Worm (Caenorhabditis elegans) whole organism, mixed stage, embryonic: ENCODE results near the gene ZC250.5.

Experiments used
- M03D4.4 ChIP-seq: sonication (generic microtip); optimal IDR thresholded peaks from 2 replicates; lab custom pipeline; 2017; ENCODE audit warnings: mild to moderate bottlenecking, missing genetic modification characterization, missing compliant biosample characterization
- bed-3 ChIP-seq: fragments of 200-800 bp; sonication (Bioruptor generic); optimal IDR thresholded peaks from 3 replicates; lab custom pipeline; 2018; ENCODE audit warnings: mild to moderate bottlenecking, missing genetic modification characterization, moderate library complexity, missing compliant biosample characterization
- blmp-1 ChIP-seq: fragments of 150-350 bp; optimal IDR thresholded peaks from 2 replicates; lab custom pipeline; 2014; ENCODE audit warnings: missing biosample characterization, missing genetic modification characterization
- ceh-39 ChIP-seq: fragments of 150-350 bp; optimal IDR thresholded peaks from 2 replicates; lab custom pipeline; 2014; ENCODE audit warnings: missing biosample characterization, missing genetic modification characterization
- ceh-43 ChIP-seq: fragments of 200-800 bp; sonication (Bioruptor generic); optimal IDR thresholded peaks from 2 replicates; lab custom pipeline; 2018; ENCODE audit warnings: mild to moderate bottlenecking, missing genetic modification characterization, moderate library complexity, missing compliant biosample characterization
- ceh-83 ChIP-seq: fragments of 200-800 bp; sonication (Bioruptor generic); optimal IDR thresholded peaks from 2 replicates; lab custom pipeline; 2018; ENCODE audit warnings: mild to moderate bottlenecking, missing genetic modification characterization, missing compliant biosample characterization
- ces-1 ChIP-seq: fragments of 150-350 bp; optimal IDR thresholded peaks from 2 replicates; lab custom pipeline; 2014; ENCODE audit warnings: missing biosample characterization, missing genetic modification reagents, missing genetic modification characterization
- cnd-1 ChIP-seq: fragments of 200-800 bp; sonication (Bioruptor generic); optimal IDR thresholded peaks from 2 replicates; lab custom pipeline; 2018; ENCODE audit warnings: mild to moderate bottlenecking, missing genetic modification characterization, missing compliant biosample characterization
- drap-1 ChIP-seq: fragments of 200-800 bp; sonication (Bioruptor generic); optimal IDR thresholded peaks from 3 replicates; lab custom pipeline; 2018; ENCODE audit warnings: mild to moderate bottlenecking, missing genetic modification characterization, missing compliant biosample characterization
- elt-1 ChIP-seq: sonication (generic microtip); optimal IDR thresholded peaks from 2 replicates; lab custom pipeline; 2017; ENCODE audit warnings: missing genetic modification characterization, mild to moderate bottlenecking, missing compliant biosample characterization, antibody characterized with exemption, moderate library complexity, borderline replicate concordance; ENCODE audit not compliant: insufficient read depth
- elt-3 ChIP-seq: fragments of 150-350 bp; optimal IDR thresholded peaks from 2 replicates; lab custom pipeline; 2014; ENCODE audit warnings: missing biosample characterization, missing genetic modification characterization
- flh-1 ChIP-seq: fragments of 200-800 bp; sonication (Bioruptor generic); optimal IDR thresholded peaks from 2 replicates; lab custom pipeline; 2018; ENCODE audit warnings: mild to moderate bottlenecking, missing genetic modification characterization, moderate library complexity, missing compliant biosample characterization
- ham-2 ChIP-seq: fragments of 200-800 bp; sonication (Bioruptor generic); optimal IDR thresholded peaks from 2 replicates; lab custom pipeline; 2018; ENCODE audit warnings: mild to moderate bottlenecking, missing genetic modification characterization, missing compliant biosample characterization
- hlh-1 ChIP-seq: fragments of 150-350 bp; optimal IDR thresholded peaks from 2 replicates; lab custom pipeline; 2014; ENCODE audit warnings: missing biosample characterization, missing genetic modification reagents, missing genetic modification characterization
- lin-32 ChIP-seq: fragments of 200-800 bp; sonication (Bioruptor generic); optimal IDR thresholded peaks from 2 replicates; lab custom pipeline; 2018; ENCODE audit warnings: mild to moderate bottlenecking, missing genetic modification characterization, missing compliant biosample characterization
- lsy-2 ChIP-seq: fragments of 150-350 bp; optimal IDR thresholded peaks from 2 replicates; lab custom pipeline; 2014; ENCODE audit warnings: missing biosample characterization, missing genetic modification characterization
- mab-5 ChIP-seq: fragments of 150-350 bp; optimal IDR thresholded peaks from 2 replicates; lab custom pipeline; 2014; ENCODE audit warnings: missing biosample characterization, missing genetic modification characterization
- mep-1 ChIP-seq: fragments of 150-350 bp; optimal IDR thresholded peaks from 2 replicates; lab custom pipeline; 2017; ENCODE audit warnings: missing biosample characterization, missing genetic modification reagents, missing genetic modification characterization, inconsistent platforms
- mls-2 ChIP-seq: sonication (generic microtip); optimal IDR thresholded peaks from 2 replicates; lab custom pipeline; 2016; ENCODE audit warnings: mild to moderate bottlenecking, missing genetic modification characterization, moderate library complexity, missing compliant biosample characterization
- nhr-12 ChIP-seq: fragments of 150-350 bp; optimal IDR thresholded peaks from 2 replicates; lab custom pipeline; 2014; ENCODE audit warnings: missing biosample characterization, missing genetic modification characterization
- nhr-2 ChIP-seq: fragments of 150-350 bp; optimal IDR thresholded peaks from 2 replicates; lab custom pipeline; 2014; ENCODE audit warnings: missing biosample characterization, missing genetic modification characterization
- nhr-237 ChIP-seq: fragments of 150-350 bp; optimal IDR thresholded peaks from 2 replicates; lab custom pipeline; 2014; ENCODE audit warnings: missing biosample characterization, missing genetic modification characterization
- nhr-28 ChIP-seq: fragments of 150-350 bp; optimal IDR thresholded peaks from 2 replicates; lab custom pipeline; 2014; ENCODE audit warnings: missing biosample characterization, missing genetic modification characterization
- nhr-76 ChIP-seq: sonication (generic microtip); optimal IDR thresholded peaks from 2 replicates; lab custom pipeline; 2017; ENCODE audit warnings: missing biosample characterization, missing genetic modification characterization
- pha-4 ChIP-seq: fragments of 150-350 bp; optimal IDR thresholded peaks from 2 replicates; lab custom pipeline; 2018; ENCODE audit warnings: missing biosample characterization, missing genetic modification reagents, missing genetic modification characterization
- sem-2 ChIP-seq: fragments of 200-800 bp; sonication (Bioruptor generic); optimal IDR thresholded peaks from 2 replicates; lab custom pipeline; 2018; ENCODE audit warnings: mild to moderate bottlenecking, missing genetic modification characterization, missing compliant biosample characterization
- snpc-4 ChIP-seq: fragments of 150-350 bp; optimal IDR thresholded peaks from 2 replicates; lab custom pipeline; 2014; ENCODE audit warnings: missing biosample characterization, missing genetic modification characterization
- sptf-1 ChIP-seq: sonication (generic microtip); optimal IDR thresholded peaks from 2 replicates; lab custom pipeline; 2017; ENCODE audit warnings: mild to moderate bottlenecking, missing genetic modification characterization, moderate library complexity, missing compliant biosample characterization
- tbx-8 ChIP-seq: fragments of 200-800 bp; sonication (Bioruptor generic); optimal IDR thresholded peaks from 2 replicates; lab custom pipeline; 2018; ENCODE audit warnings: mild to moderate bottlenecking, missing genetic modification characterization, moderate library complexity, missing compliant biosample characterization
- unc-120 ChIP-seq: sonication (generic microtip); optimal IDR thresholded peaks from 2 replicates; lab custom pipeline; 2017; ENCODE audit warnings: missing genetic modification characterization, missing compliant biosample characterization; ENCODE audit not compliant: poor library complexity, severe bottlenecking
- unc-39 ChIP-seq: fragments of 150-350 bp; optimal IDR thresholded peaks from 2 replicates; lab custom pipeline; 2014; ENCODE audit warnings: missing biosample characterization, missing genetic modification characterization
- unc-62 ChIP-seq: fragments of 150-350 bp; optimal IDR thresholded peaks from 2 replicates; lab custom pipeline; 2014; ENCODE audit warnings: missing biosample characterization, missing genetic modification reagents, missing genetic modification characterization
- zip-8 ChIP-seq: fragments of 150-350 bp; optimal IDR thresholded peaks from 2 replicates; lab custom pipeline; 2014; ENCODE audit warnings: missing biosample characterization, missing genetic modification characterization
- ztf-11 ChIP-seq: fragments of 150-350 bp; optimal IDR thresholded peaks from 2 replicates; lab custom pipeline; 2014; ENCODE audit warnings: missing biosample characterization, missing genetic modification characterization

The ZC250.5 gene

ce11 chrV:5846729-5847128 is 41.2 kb downstream of the ZC250.5 start:
- no peak for TF ChIP-seq flh-1 (GFP tag; lab: Kevin White, UChicago)
- TF ChIP-seq lsy-2 (tag; lab: Kevin White, UChicago), result no peak
- no peak for TF ChIP-seq sptf-1 (tag; lab: Kevin White, UChicago)
- TF ChIP-seq sem-2 (GFP tag; lab: Kevin White, UChicago), result no peak
- TF ChIP-seq cnd-1 (tag; lab: Kevin White, UChicago), result peak; percentile 67
- no peak for TF ChIP-seq ceh-39 (tag; lab: Kevin White, UChicago)
- TF ChIP-seq snpc-4 (tag; lab: Kevin White, UChicago), result no peak
- TF ChIP-seq mls-2 (tag; lab: Kevin White, UChicago), result peak; percentile 61
- no peak for TF ChIP-seq unc-62 (GFP tag; lab: Kevin White, UChicago)
- TF ChIP-seq nhr-28, result no peak
- no peak for TF ChIP-seq elt-3 (tag; lab: Kevin White, UChicago)
- peak; percentile 7 for TF ChIP-seq mep-1 (tag; lab: Kevin White, UChicago)
- TF ChIP-seq nhr-237 (tag; lab: Kevin White, UChicago), result no peak
- no peak for TF ChIP-seq M03D4.4
- no peak for TF ChIP-seq ztf-11 (tag; lab: Kevin White, UChicago)
- no peak for TF ChIP-seq nhr-76 (tag; lab: Kevin White, UChicago)
- no peak for TF ChIP-seq hlh-1
- TF ChIP-seq mab-5 (tag; lab: Kevin White, UChicago), result no peak
- TF ChIP-seq pha-4 (tag; lab: Kevin White, UChicago), result no peak
- no peak for TF ChIP-seq unc-120 (tag; lab: Kevin White, UChicago)
- TF ChIP-seq ceh-83, result no peak
- peak; percentile 42 for TF ChIP-seq ces-1 (GFP tag; lab: Kevin White, UChicago)
- no peak for TF ChIP-seq bed-3 (GFP tag; lab: Kevin White, UChicago)
- no peak for TF ChIP-seq unc-39
- no peak for TF ChIP-seq zip-8
- no peak for TF ChIP-seq elt-1
- TF ChIP-seq nhr-2 (tag; lab: Kevin White, UChicago), result peak; percentile 21
- TF ChIP-seq nhr-12, result no peak
- TF ChIP-seq lin-32 (GFP tag; lab: Kevin White, UChicago), result no peak
- no peak for TF ChIP-seq blmp-1

- TF ChIP-seq nhr-237 (tag; lab: Kevin White, UChicago), result no peak
- TF ChIP-seq ceh-39 (tag; lab: Kevin White, UChicago), result no peak
- TF ChIP-seq nhr-12, result no peak
- TF ChIP-seq ceh-43 (GFP tag; lab: Kevin White, UChicago), result no peak
- TF ChIP-seq mls-2 (tag; lab: Kevin White, UChicago), result no peak
- TF ChIP-seq bed-3 (GFP tag; lab: Kevin White, UChicago), result no peak
- TF ChIP-seq sptf-1 (tag; lab: Kevin White, UChicago), result no peak
- TF ChIP-seq ham-2, result no peak
- no peak for TF ChIP-seq ztf-11 (tag; lab: Kevin White, UChicago)
- no peak for TF ChIP-seq blmp-1
- no peak for TF ChIP-seq zip-8
- no peak for TF ChIP-seq mab-5 (tag; lab: Kevin White, UChicago)
- no peak for TF ChIP-seq flh-1 (GFP tag; lab: Kevin White, UChicago)
- no peak for TF ChIP-seq tbx-8 (GFP tag; lab: Kevin White, UChicago)
Observed at ce11 chrV:5848015-5848609, 42.5 kb downstream of the ZC250.5 start.

- peak; percentile 19 for TF ChIP-seq lin-32 (GFP tag; lab: Kevin White, UChicago)
- TF ChIP-seq drap-1 (GFP tag; lab: Kevin White, UChicago), result no peak
- TF ChIP-seq tbx-8 (GFP tag; lab: Kevin White, UChicago), result no peak
- no peak for TF ChIP-seq unc-62 (GFP tag; lab: Kevin White, UChicago)
- TF ChIP-seq ces-1 (GFP tag; lab: Kevin White, UChicago), result peak; percentile 68
- TF ChIP-seq nhr-28, result no peak
- TF ChIP-seq ceh-83, result no peak
- no peak for TF ChIP-seq nhr-2 (tag; lab: Kevin White, UChicago)
- no peak for TF ChIP-seq lsy-2 (tag; lab: Kevin White, UChicago)
- no peak for TF ChIP-seq mab-5 (tag; lab: Kevin White, UChicago)
- TF ChIP-seq zip-8, result no peak
- no peak for TF ChIP-seq ceh-39 (tag; lab: Kevin White, UChicago)
- no peak for TF ChIP-seq nhr-237 (tag; lab: Kevin White, UChicago)
- no peak for TF ChIP-seq flh-1 (GFP tag; lab: Kevin White, UChicago)
- TF ChIP-seq unc-39, result no peak
- no peak for TF ChIP-seq blmp-1
- TF ChIP-seq pha-4 (tag; lab: Kevin White, UChicago), result no peak
- TF ChIP-seq mep-1 (tag; lab: Kevin White, UChicago), result no peak
- TF ChIP-seq hlh-1, result no peak
- peak; percentile 42 for TF ChIP-seq mls-2 (tag; lab: Kevin White, UChicago)
- no peak for TF ChIP-seq cnd-1 (tag; lab: Kevin White, UChicago)
Observed at ce11 chrV:5850671-5851070, 45.1 kb downstream of the ZC250.5 start.
